Worm (Caenorhabditis elegans): ENCODE results near the gene C27A7.8.

DNA sequence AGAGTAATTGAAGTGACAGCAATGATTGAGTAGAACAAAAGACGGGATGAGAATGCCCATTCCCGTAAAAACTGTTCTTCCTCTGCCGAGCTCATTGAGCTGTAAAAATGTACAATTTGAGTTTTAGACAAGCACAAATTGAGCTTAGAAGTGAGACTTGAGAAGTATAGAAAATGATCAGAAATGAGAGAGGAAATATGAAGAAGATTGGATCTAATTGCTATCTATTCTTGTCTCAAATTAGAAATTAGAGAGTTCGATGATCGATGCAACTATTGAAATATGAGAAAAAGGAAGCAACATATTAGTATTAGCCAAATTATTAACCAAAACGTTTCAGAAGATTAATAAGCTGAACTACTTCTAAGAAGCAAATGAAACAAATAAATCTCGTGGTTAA is 17.2 kb downstream of the C27A7.8 start, which contains the start of gene ZK863.1:
- TF ChIP-seq him-1 (tag; optimal IDR thresholded peaks at IDR 0.05) (no peak), F22D6.2 (tag; optimal IDR thresholded peaks at IDR 0.05) (no peak), pbrm-1 (GFP tag; IDR thresholded peaks at IDR 0.05) (no peak), F57A8.1 (GFP tag; optimal IDR thresholded peaks at IDR 0.05) (no peak), nfya-2 (GFP tag; IDR thresholded peaks at IDR 0.05) (no peak), ama-1 (optimal IDR thresholded peaks at IDR 0.05) (no peak), ama-1 (GFP tag; optimal IDR thresholded peaks at IDR 0.05) (no peak), efl-1 (GFP tag; optimal IDR thresholded peaks at IDR 0.05) (no peak), snpc-4 (GFP tag; optimal IDR thresholded peaks at IDR 0.05) (no peak), snpc-4 (tag; optimal IDR thresholded peaks at IDR 0.05) (no peak), F33H1.4 (GFP tag; IDR thresholded peaks at IDR 0.05) (no peak)
